Worm (Caenorhabditis elegans): Measurements from ENCODE around the gene srv-17.

ce11 chrIV:5885180-5885887 lies 15.4 kb upstream of the srv-17 start, which contains the start of gene glf-1:
- TF ChIP-seq ama-1 (optimal IDR thresholded peaks at IDR 0.05), result no peak
- no peak for TF ChIP-seq tbx-11 (GFP tag; IDR thresholded peaks at IDR 0.05)
- TF ChIP-seq ceh-36 (tag; optimal IDR thresholded peaks at IDR 0.05), result no peak
- TF ChIP-seq flt-1 (GFP tag; IDR thresholded peaks at IDR 0.05), result no peak
- no peak for TF ChIP-seq sea-1 (GFP tag; conservative IDR thresholded peaks at IDR 0.05)
- no peak for TF ChIP-seq pes-1 (GFP tag; IDR thresholded peaks at IDR 0.05)
- no peak for TF ChIP-seq hnd-1 (tag; optimal IDR thresholded peaks at IDR 0.05)
- TF ChIP-seq hmbx-1 (tag; optimal IDR thresholded peaks at IDR 0.05), result no peak
- no peak for TF ChIP-seq B0310.2 (tag; optimal IDR thresholded peaks at IDR 0.05)
- no peak for TF ChIP-seq F13C5.2 (tag; optimal IDR thresholded peaks at IDR 0.05)
- no peak for TF ChIP-seq ceh-13 (GFP tag; optimal IDR thresholded peaks at IDR 0.05)
